Worm (Caenorhabditis elegans): ENCODE measurements around the gene srz-105.

ce11 chrIV:16290745-16291144 is 33.9 kb upstream of the srz-105 start, which contains the start of gene srz-75:
- TF ChIP-seq lsy-2 (tag; optimal IDR thresholded peaks at IDR 0.05) (no peak), nhr-28 (tag; optimal IDR thresholded peaks at IDR 0.05) (no peak), M03D4.4 (tag; optimal IDR thresholded peaks at IDR 0.05) (no peak), unc-120 (tag; optimal IDR thresholded peaks at IDR 0.05; ENCODE audit: poor library complexity, severe bottlenecking) (no peak), flh-1 (GFP tag; optimal IDR thresholded peaks at IDR 0.05) (no peak), mep-1 (tag; optimal IDR thresholded peaks at IDR 0.05) (no peak), ces-1 (GFP tag; optimal IDR thresholded peaks at IDR 0.05) (no peak), mab-5 (tag; optimal IDR thresholded peaks at IDR 0.05) (no peak), unc-62 (GFP tag; optimal IDR thresholded peaks at IDR 0.05) (no peak), nhr-237 (tag; optimal IDR thresholded peaks at IDR 0.05) (no peak), drap-1 (GFP tag; optimal IDR thresholded peaks at IDR 0.05) (no peak), lin-32 (GFP tag; optimal IDR thresholded peaks at IDR 0.05) (no peak)

Measured in whole organism, mixed stage, embryonic.